Worm (Caenorhabditis elegans): Measurements from ENCODE around the gene srh-8.

DNA sequence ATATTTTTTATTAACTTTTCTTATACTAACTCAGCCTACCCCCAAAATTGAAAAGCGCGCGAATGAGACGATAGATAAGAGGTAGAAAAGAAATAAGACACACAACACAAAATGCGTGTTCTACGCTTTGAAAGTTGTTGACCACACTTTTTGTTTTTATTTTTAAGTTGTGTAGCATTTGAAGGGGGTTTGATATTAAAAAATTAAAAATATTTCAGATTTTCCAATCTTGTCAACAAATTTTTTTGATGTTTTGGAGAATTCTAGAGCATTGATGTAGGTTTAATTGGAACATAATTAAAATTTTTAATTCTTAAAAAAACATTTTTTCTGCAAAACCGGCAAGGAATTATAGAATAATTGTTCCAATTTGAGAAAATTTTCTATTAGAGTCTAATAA, 44.1 kb upstream of the srh-8 start, which contains the start of gene cyp-34A6:
- TF ChIP-seq cog-1 (tag; optimal IDR thresholded peaks at IDR 0.05): no peak
- no peak for TF ChIP-seq ref-1 (GFP tag; conservative IDR thresholded peaks at IDR 0.05)
- no peak for TF ChIP-seq flt-1 (GFP tag; IDR thresholded peaks at IDR 0.05)
- no peak for TF ChIP-seq ztf-23 (GFP tag; IDR thresholded peaks at IDR 0.05)
- TF ChIP-seq tab-1 (GFP tag; IDR thresholded peaks at IDR 0.05): no peak
- no peak for TF ChIP-seq T22C8.4 (GFP tag; IDR thresholded peaks at IDR 0.05)
- no peak for TF ChIP-seq ztf-29 (GFP tag; IDR thresholded peaks at IDR 0.05)
